Worm (Caenorhabditis elegans) whole organism, L2 larva: ENCODE data around the gene ZK418.2.
A peak's percentile ranks its signal among the peaks of the same experiment; 100 is the strongest.

ENCODE experiments used
- F13H6.1 ChIP-seq: sonication (generic microtip); optimal IDR thresholded peaks from 2 replicates; lab custom pipeline; 2016; ENCODE audit warnings: missing genetic modification characterization, missing compliant biosample characterization
- R02D3.7 ChIP-seq: fragments of 150-350 bp; optimal IDR thresholded peaks from 2 replicates; lab custom pipeline; 2014; ENCODE audit warnings: missing biosample characterization, missing genetic modification characterization
- ZK546.5 ChIP-seq: sonication (generic microtip); optimal IDR thresholded peaks from 2 replicates; lab custom pipeline; 2017; ENCODE audit warnings: missing biosample characterization, missing genetic modification characterization
- alr-1 ChIP-seq: fragments of 150-350 bp; optimal IDR thresholded peaks from 2 replicates; lab custom pipeline; 2014; ENCODE audit warnings: missing biosample characterization, missing genetic modification characterization
- aly-2 ChIP-seq: fragments of 150-350 bp; optimal IDR thresholded peaks from 2 replicates; lab custom pipeline; 2014; ENCODE audit warnings: missing biosample characterization, missing genetic modification characterization
- blmp-1 ChIP-seq: sonication (generic microtip); optimal IDR thresholded peaks from 2 replicates; lab custom pipeline; 2017; ENCODE audit warnings: missing genetic modification characterization, mild to moderate bottlenecking, missing compliant biosample characterization, antibody characterized with exemption, moderate library complexity; ENCODE audit not compliant: insufficient read depth
- ceh-16 ChIP-seq: fragments of 150-350 bp; optimal IDR thresholded peaks from 2 replicates; lab custom pipeline; 2014; ENCODE audit warnings: missing biosample characterization, missing genetic modification characterization
- ceh-82 ChIP-seq: fragments of 150-350 bp; optimal IDR thresholded peaks from 2 replicates; lab custom pipeline; 2014; ENCODE audit warnings: missing biosample characterization, missing genetic modification characterization
- crh-2 ChIP-seq: sonication (generic microtip); optimal IDR thresholded peaks from 2 replicates; lab custom pipeline; 2017; ENCODE audit warnings: missing biosample characterization, missing genetic modification characterization
- egl-27 ChIP-seq: sonication (generic microtip); optimal IDR thresholded peaks from 3 replicates; lab custom pipeline; 2017; ENCODE audit warnings: missing biosample characterization, missing genetic modification reagents, missing genetic modification characterization
- elt-1 ChIP-seq: fragments of 150-350 bp; optimal IDR thresholded peaks from 2 replicates; lab custom pipeline; 2014; ENCODE audit warnings: missing biosample characterization, missing genetic modification characterization
- elt-3 ChIP-seq: sonication (generic microtip); optimal IDR thresholded peaks from 2 replicates; lab custom pipeline; 2017; ENCODE audit warnings: missing biosample characterization, missing genetic modification characterization
- fos-1 ChIP-seq: fragments of 150-350 bp; optimal IDR thresholded peaks from 2 replicates; lab custom pipeline; 2014; ENCODE audit warnings: missing biosample characterization, missing genetic modification characterization
- gmeb-1 ChIP-seq: fragments of 150-350 bp; optimal IDR thresholded peaks from 2 replicates; lab custom pipeline; 2014; ENCODE audit warnings: missing biosample characterization, missing genetic modification characterization
- lin-11 ChIP-seq: fragments of 150-350 bp; sonication (generic microtip); optimal IDR thresholded peaks from 2 replicates; lab custom pipeline; 2014; ENCODE audit warnings: missing biosample characterization, missing genetic modification characterization, inconsistent platforms, mixed read lengths
- lin-13 ChIP-seq: fragments of 150-350 bp; optimal IDR thresholded peaks from 2 replicates; lab custom pipeline; 2014; ENCODE audit warnings: missing biosample characterization, missing genetic modification reagents, missing genetic modification characterization
- lin-39 ChIP-seq: fragments of 150-350 bp; optimal IDR thresholded peaks from 2 replicates; lab custom pipeline; 2014; ENCODE audit warnings: missing biosample characterization, missing genetic modification reagents, missing genetic modification characterization
- lsy-2 ChIP-seq, 2 experiments: fragments of 150-350 bp in 1 of 2; sonication (generic microtip) in 1 of 2; optimal IDR thresholded peaks; 2 replicates each; lab custom pipeline; 2014 to 2017; ENCODE audit warnings: missing biosample characterization in 2 of 2, missing genetic modification characterization in 2 of 2
- mab-5 ChIP-seq: fragments of 150-350 bp; optimal IDR thresholded peaks from 2 replicates; lab custom pipeline; 2014; ENCODE audit warnings: missing biosample characterization, missing genetic modification characterization
- mbf-1 ChIP-seq: sonication (generic microtip); optimal IDR thresholded peaks from 2 replicates; lab custom pipeline; 2017; ENCODE audit warnings: missing biosample characterization, missing genetic modification characterization
- mdl-1 ChIP-seq, 2 experiments: fragments of 150-350 bp in 1 of 2; sonication (generic microtip) in 1 of 2; optimal IDR thresholded peaks; 2 replicates each; lab custom pipeline; 2017; ENCODE audit warnings: missing biosample characterization in 2 of 2, missing genetic modification characterization in 2 of 2
- nhr-12 ChIP-seq: fragments of 150-350 bp; optimal IDR thresholded peaks from 2 replicates; lab custom pipeline; 2014; ENCODE audit warnings: missing biosample characterization, missing genetic modification characterization
- nhr-129 ChIP-seq: fragments of 150-350 bp; optimal IDR thresholded peaks from 2 replicates; lab custom pipeline; 2014; ENCODE audit warnings: missing biosample characterization, missing genetic modification characterization
- nhr-21 ChIP-seq: fragments of 150-350 bp; optimal IDR thresholded peaks from 2 replicates; lab custom pipeline; 2014; ENCODE audit warnings: missing biosample characterization, missing genetic modification characterization
- nhr-23 ChIP-seq: fragments of 150-350 bp; optimal IDR thresholded peaks from 2 replicates; lab custom pipeline; 2014; ENCODE audit warnings: missing biosample characterization, missing genetic modification reagents, missing genetic modification characterization
- nhr-237 ChIP-seq: fragments of 150-350 bp; optimal IDR thresholded peaks from 2 replicates; lab custom pipeline; 2014; ENCODE audit warnings: missing biosample characterization, missing genetic modification characterization
- nhr-25 ChIP-seq: fragments of 150-350 bp; sonication (generic microtip); optimal IDR thresholded peaks from 3 replicates; lab custom pipeline; 2014; ENCODE audit warnings: missing biosample characterization, missing genetic modification characterization
- nhr-6 ChIP-seq: fragments of 150-350 bp; optimal IDR thresholded peaks from 2 replicates; lab custom pipeline; 2014; ENCODE audit warnings: missing biosample characterization, missing genetic modification characterization
- nhr-77 ChIP-seq: fragments of 150-350 bp; optimal IDR thresholded peaks from 2 replicates; lab custom pipeline; 2014; ENCODE audit warnings: missing biosample characterization, missing genetic modification characterization
- peb-1 ChIP-seq: fragments of 150-350 bp; optimal IDR thresholded peaks from 2 replicates; lab custom pipeline; 2014; ENCODE audit warnings: missing biosample characterization, missing genetic modification characterization
- skn-1 ChIP-seq: sonication (generic microtip); optimal IDR thresholded peaks from 2 replicates; lab custom pipeline; 2017; ENCODE audit warnings: missing biosample characterization, missing genetic modification characterization
- sma-9 ChIP-seq, 2 experiments: fragments of 150-350 bp in 1 of 2; sonication (generic microtip) in 1 of 2; optimal IDR thresholded peaks; 2 replicates each; lab custom pipeline; 2014 to 2016; ENCODE audit warnings: missing genetic modification characterization in 2 of 2, mild to moderate bottlenecking in 1 of 2, missing biosample characterization in 1 of 2, missing compliant biosample characterization in 1 of 2, missing genetic modification reagents in 1 of 2, moderate library complexity in 1 of 2
- unc-39 ChIP-seq: fragments of 150-350 bp; optimal IDR thresholded peaks from 2 replicates; lab custom pipeline; 2014; ENCODE audit warnings: missing biosample characterization, missing genetic modification characterization
- unc-62 ChIP-seq: fragments of 150-350 bp; optimal IDR thresholded peaks from 2 replicates; lab custom pipeline; 2014; ENCODE audit warnings: missing biosample characterization, missing genetic modification reagents, missing genetic modification characterization
- ztf-4 ChIP-seq: fragments of 150-350 bp; optimal IDR thresholded peaks from 2 replicates; lab custom pipeline; 2014; ENCODE audit warnings: missing biosample characterization, missing genetic modification characterization

The ZK418.2 gene

ce11 chrIII:7096481-7096880, 5.3 kb downstream of the ZK418.2 start:
- TF ChIP-seq mdl-1 (tag; optimal IDR thresholded peaks at IDR 0.05; lab: Kevin White, UChicago) (no peak), nhr-129 (tag; lab: Kevin White, UChicago) (no peak), elt-1 (no peak), ceh-82 (tag; lab: Kevin White, UChicago) (no peak), nhr-6 (tag; lab: Kevin White, UChicago) (no peak), sma-9 (GFP tag; optimal IDR thresholded peaks at IDR 0.05; lab: Kevin White, UChicago) (no peak), sma-9 (tag; optimal IDR thresholded peaks at IDR 0.05; lab: Kevin White, UChicago) (no peak), R02D3.7 (tag; lab: Kevin White, UChicago) (no peak), nhr-12 (tag; lab: Kevin White, UChicago) (no peak), nhr-21 (tag; lab: Kevin White, UChicago) (no peak)

- TF ChIP-seq lsy-2 (tag; optimal IDR thresholded peaks at IDR 0.05; lab: Kevin White, UChicago) (no peak), nhr-77 (tag; lab: Kevin White, UChicago) (no peak), lin-13 (GFP tag; lab: Kevin White, UChicago) (no peak)
Measured at ce11 chrIII:7100001-7100400, 8.9 kb downstream of the ZK418.2 start, which contains the start of gene ZK418.11. ZK418.11 (plus strand) TSS chrIII:7100289.

- TF ChIP-seq R02D3.7 (tag; lab: Kevin White, UChicago) (no peak), ztf-4 (tag; lab: Kevin White, UChicago) (no peak), mab-5 (tag; lab: Kevin White, UChicago) (no peak), fos-1 (tag; lab: Kevin White, UChicago) (no peak), gmeb-1 (tag; lab: Kevin White, UChicago) (no peak), unc-39 (no peak), F13H6.1 (no peak), egl-27 (tag; lab: Kevin White, UChicago) (no peak), peb-1 (tag; lab: Kevin White, UChicago) (no peak), lin-39 (tag; lab: Kevin White, UChicago) (no peak)
Measured at ce11 chrIII:7101814-7102477, 10.8 kb downstream of the ZK418.2 start.

- TF ChIP-seq mbf-1 (tag; lab: Kevin White, UChicago) (no peak), ZK546.5 (no peak), nhr-25 (no peak), lin-11 (tag; lab: Kevin White, UChicago) (no peak), nhr-12 (tag; lab: Kevin White, UChicago) (no peak), ceh-16 (tag; lab: Kevin White, UChicago) (no peak), nhr-77 (tag; lab: Kevin White, UChicago) (no peak), skn-1 (tag; lab: Kevin White, UChicago) (no peak), nhr-21 (tag; lab: Kevin White, UChicago) (no peak), fos-1 (tag; lab: Kevin White, UChicago) (no peak), blmp-1 (tag; lab: Kevin White, UChicago) (no peak), alr-1 (tag; lab: Kevin White, UChicago) (no peak), nhr-23 (no peak), aly-2 (tag; lab: Kevin White, UChicago) (no peak), F13H6.1 (no peak), crh-2 (tag; lab: Kevin White, UChicago) (no peak), elt-3 (tag; lab: Kevin White, UChicago) (no peak), ztf-4 (tag; lab: Kevin White, UChicago) (no peak), nhr-237 (no peak), gmeb-1 (tag; lab: Kevin White, UChicago) (no peak)
- TF ChIP-seq, all 48 proteins: peak for 0
Measured at ce11 chrIII:7103940-7104440, 12.8 kb downstream of the ZK418.2 start, which contains the start of gene cpg-2. cpg-2 (minus strand) TSS chrIII:7103990.

ce11 chrIII:7106854-7107253, 15.7 kb downstream of the ZK418.2 start:
- peak; percentile 43 for TF ChIP-seq fos-1 (tag; lab: Kevin White, UChicago)
- no peak for TF ChIP-seq unc-62 (GFP tag; lab: Kevin White, UChicago)
